Worm (Caenorhabditis elegans) whole organism, L4 larva: ENCODE results near the gene cyn-7.

Source experiments
- D1046.2 ChIP-seq: fragments of 200-800 bp; sonication (Bioruptor generic); IDR thresholded peaks from 2 replicates; pipeline ENCODE4 v1.3.6; 2022; ENCODE audit warnings: missing genetic modification characterization, missing compliant biosample characterization
- F26F4.8 ChIP-seq: fragments of 200-800 bp; sonication (Bioruptor generic); conservative IDR thresholded peaks from 2 replicates; pipeline ENCODE4 v1.3.6; 2022; ENCODE audit warnings: missing genetic modification characterization, missing compliant biosample characterization
- F37D6.2 ChIP-seq: sonication (generic microtip); optimal IDR thresholded peaks from 2 replicates; lab custom pipeline; 2016; ENCODE audit warnings: mild to moderate bottlenecking, missing genetic modification characterization, missing compliant biosample characterization
- T20F7.1 ChIP-seq: fragments of 200-800 bp; sonication (Bioruptor generic); optimal IDR thresholded peaks from 2 replicates; lab custom pipeline; 2018; ENCODE audit warnings: mild to moderate bottlenecking, missing genetic modification characterization, missing compliant biosample characterization
- Y5F2A.4 ChIP-seq: fragments of 200-800 bp; sonication (Bioruptor generic); optimal IDR thresholded peaks from 2 replicates; lab custom pipeline; 2018; ENCODE audit warnings: mild to moderate bottlenecking, missing genetic modification characterization, missing compliant biosample characterization
- aha-1 ChIP-seq: fragments of 150-350 bp; peaks from one replicate; lab custom pipeline; 2014; ENCODE audit warnings: missing biosample characterization, missing genetic modification characterization
- arid-1 ChIP-seq: fragments of 200-800 bp; sonication (Bioruptor generic); conservative IDR thresholded peaks from 2 replicates; pipeline ENCODE4 v1.3.6; 2022; ENCODE audit warnings: missing genetic modification reagents, missing genetic modification characterization, missing compliant biosample characterization
- ceh-28 ChIP-seq: fragments of 150-350 bp; optimal IDR thresholded peaks from 2 replicates; lab custom pipeline; 2014; ENCODE audit warnings: missing biosample characterization, missing genetic modification reagents, missing genetic modification characterization
- ceh-32 ChIP-seq: sonication (generic microtip); optimal IDR thresholded peaks from 2 replicates; lab custom pipeline; 2016; ENCODE audit warnings: mild to moderate bottlenecking, missing genetic modification characterization, missing compliant biosample characterization; ENCODE audit not compliant: poor library complexity
- ceh-82 ChIP-seq: sonication (generic microtip); optimal IDR thresholded peaks from 2 replicates; lab custom pipeline; 2017; ENCODE audit warnings: missing biosample characterization, missing genetic modification characterization
- daf-12 ChIP-seq: fragments of 150-350 bp; optimal IDR thresholded peaks from 2 replicates; lab custom pipeline; 2014; ENCODE audit warnings: missing biosample characterization, missing genetic modification reagents, missing genetic modification characterization
- daf-19 ChIP-seq: fragments of 200-800 bp; sonication (Bioruptor generic); conservative IDR thresholded peaks from 2 replicates; pipeline ENCODE4 v1.3.6; 2022; ENCODE audit warnings: missing genetic modification characterization, missing compliant biosample characterization
- dmd-6 ChIP-seq: fragments of 200-800 bp; sonication (Bioruptor generic); IDR thresholded peaks from 2 replicates; pipeline ENCODE4 v1.3.6; 2022; ENCODE audit warnings: missing genetic modification reagents, missing genetic modification characterization, missing compliant biosample characterization
- dmd-8 ChIP-seq: fragments of 200-800 bp; sonication (Bioruptor generic); IDR thresholded peaks from 2 replicates; pipeline ENCODE4 v1.3.6; 2022; ENCODE audit warnings: missing genetic modification characterization, missing compliant biosample characterization
- dve-1 ChIP-seq: sonication (generic microtip); optimal IDR thresholded peaks from 2 replicates; lab custom pipeline; 2017; ENCODE audit warnings: antibody characterized with exemption, mild to moderate bottlenecking, missing genetic modification characterization, missing compliant biosample characterization; ENCODE audit not compliant: insufficient read depth
- egl-43 ChIP-seq: fragments of 200-800 bp; sonication (Bioruptor generic); IDR thresholded peaks from 2 replicates; pipeline ENCODE4 v1.3.6; 2022; ENCODE audit warnings: missing genetic modification reagents, missing genetic modification characterization, missing compliant biosample characterization
- fkh-10 ChIP-seq: fragments of 150-350 bp; optimal IDR thresholded peaks from 2 replicates; lab custom pipeline; 2014; ENCODE audit warnings: missing biosample characterization, missing genetic modification reagents, missing genetic modification characterization
- fos-1 ChIP-seq: fragments of 150-350 bp; optimal IDR thresholded peaks from 2 replicates; lab custom pipeline; 2014; ENCODE audit warnings: missing biosample characterization, missing genetic modification characterization
- lim-7 ChIP-seq: fragments of 200-800 bp; sonication (Bioruptor generic); IDR thresholded peaks from 2 replicates; pipeline ENCODE4 v1.3.6; 2022; ENCODE audit warnings: missing genetic modification characterization, missing compliant biosample characterization
- lin-1 ChIP-seq: fragments of 200-800 bp; sonication (Bioruptor generic); IDR thresholded peaks from 2 replicates; pipeline ENCODE4 v1.3.6; 2022; ENCODE audit warnings: missing genetic modification reagents, missing genetic modification characterization, missing compliant biosample characterization
- lin-13 ChIP-seq: fragments of 150-350 bp; optimal IDR thresholded peaks from 2 replicates; lab custom pipeline; 2014; ENCODE audit warnings: missing biosample characterization, missing genetic modification reagents, missing genetic modification characterization
- madf-5 ChIP-seq, 2 experiments: fragments of 200-800 bp; sonication (Bioruptor generic); IDR thresholded peaks; 2 replicates each; pipeline ENCODE4 v1.3.6; 2022; ENCODE audit warnings: missing compliant biosample characterization in 2 of 2, missing genetic modification characterization in 2 of 2
- nhr-41 ChIP-seq: fragments of 200-800 bp; sonication (Bioruptor generic); IDR thresholded peaks from 2 replicates; pipeline ENCODE4 v1.3.6; 2022; ENCODE audit warnings: missing genetic modification reagents, missing genetic modification characterization, missing compliant biosample characterization
- nhr-77 ChIP-seq: fragments of 150-350 bp; optimal IDR thresholded peaks from 2 replicates; lab custom pipeline; 2014; ENCODE audit warnings: missing biosample characterization, missing genetic modification characterization
- pqm-1 ChIP-seq: sonication (generic microtip); optimal IDR thresholded peaks from 2 replicates; lab custom pipeline; 2017; ENCODE audit warnings: missing biosample characterization, missing genetic modification characterization
- sdz-12 ChIP-seq: fragments of 200-800 bp; sonication (Bioruptor generic); optimal IDR thresholded peaks from 2 replicates; lab custom pipeline; 2018; ENCODE audit warnings: mild to moderate bottlenecking, missing genetic modification characterization, missing compliant biosample characterization
- spr-3 ChIP-seq: fragments of 200-800 bp; sonication (Bioruptor generic); optimal IDR thresholded peaks from 2 replicates; lab custom pipeline; 2018; ENCODE audit warnings: mild to moderate bottlenecking, missing genetic modification characterization, missing compliant biosample characterization
- unc-130 ChIP-seq: sonication (generic microtip); optimal IDR thresholded peaks from 2 replicates; lab custom pipeline; 2016; ENCODE audit warnings: missing genetic modification reagents, missing genetic modification characterization, missing compliant biosample characterization
- unc-39 ChIP-seq: sonication (generic microtip); optimal IDR thresholded peaks from 2 replicates; lab custom pipeline; 2017; ENCODE audit warnings: missing biosample characterization, missing genetic modification characterization
- unc-62 ChIP-seq, 3 experiments: fragments of 150-350 bp in 1 of 3; sonication (generic microtip); optimal IDR thresholded peaks in 2 of 3; peaks in 1 of 3; 1 replicate in 1 of 3; 2 replicates in 2 of 3; lab custom pipeline; 2014 to 2017; ENCODE audit warnings: missing biosample characterization in 3 of 3, missing genetic modification characterization in 3 of 3, missing genetic modification reagents in 3 of 3, missing genotype in 1 of 3
- vab-7 ChIP-seq: fragments of 200-800 bp; sonication (Bioruptor generic); IDR thresholded peaks from 2 replicates; pipeline ENCODE4 v1.3.6; 2022; ENCODE audit warnings: missing genetic modification reagents, missing genetic modification characterization, missing compliant biosample characterization
- zip-2 ChIP-seq: fragments of 150-350 bp; optimal IDR thresholded peaks from 2 replicates; lab custom pipeline; 2014; ENCODE audit warnings: missing biosample characterization, missing genetic modification characterization
- ztf-11 ChIP-seq: fragments of 150-350 bp; optimal IDR thresholded peaks from 2 replicates; lab custom pipeline; 2014; ENCODE audit warnings: missing biosample characterization, missing genetic modification characterization

The cyn-7 gene

ce11 chrV:15156504-15156903 is 30.7 kb downstream of the cyn-7 start:
- TF ChIP-seq D1046.2 (GFP tag; lab: Robert Waterston, UW) (peak; percentile 51; the same call in 1 of the 2 replicates), unc-130 (peak; percentile 9), Y5F2A.4 (GFP tag; lab: Kevin White, UChicago) (no peak), lin-13 (GFP tag; lab: Kevin White, UChicago) (no peak), T20F7.1 (no peak), ceh-32 (tag; lab: Kevin White, UChicago) (no peak), fos-1 (tag; lab: Kevin White, UChicago) (no peak), daf-12 (tag; lab: Kevin White, UChicago) (no peak), lim-7 (0 out of 2 replicates have a peak, but pooled peaks have one; percentile 68), dve-1 (tag; lab: Kevin White, UChicago) (no peak), F26F4.8 (GFP tag; lab: Robert Waterston, UW) (peak; percentile 76; the same call in 1 of the 2 replicates)

ce11 chrV:15153277-15153676 is 33.9 kb downstream of the cyn-7 start, which contains the start of gene srh-55:
TSS of gene srh-55 (plus strand) at chrV:15153577.
- TF ChIP-seq daf-19, result no peak
- TF ChIP-seq arid-1 (GFP tag; lab: Robert Waterston, UW), result no peak
- TF ChIP-seq unc-62 (GFP tag; optimal IDR thresholded peaks at IDR 0.05 in 1 of 2; lab: Kevin White, UChicago), result peak in 1 of 2 experiments; percentile 77
- no peak for TF ChIP-seq unc-62 (tag; optimal IDR thresholded peaks at IDR 0.05; lab: Kevin White, UChicago)
- TF ChIP-seq F26F4.8 (GFP tag; lab: Robert Waterston, UW), result no peak

- TF ChIP-seq nhr-41 (GFP tag; lab: Robert Waterston, UW) (no peak), aha-1 (peak; percentile 49), unc-39 (tag; lab: Kevin White, UChicago) (no peak), unc-62 (GFP tag; optimal IDR thresholded peaks at IDR 0.05 in 1 of 2; lab: Kevin White, UChicago) (peak in 1 of 2 experiments; percentile 56), unc-62 (tag; optimal IDR thresholded peaks at IDR 0.05; lab: Kevin White, UChicago) (no peak)
Measured at ce11 chrV:15152010-15152409, 35.2 kb downstream of the cyn-7 start.

- TF ChIP-seq dmd-6 (GFP tag; lab: Robert Waterston, UW) (no peak), zip-2 (tag; lab: Kevin White, UChicago) (no peak), pqm-1 (tag; lab: Kevin White, UChicago) (no peak), nhr-77 (tag; lab: Kevin White, UChicago) (no peak), F37D6.2 (tag; lab: Kevin White, UChicago) (no peak), sdz-12 (GFP tag; lab: Kevin White, UChicago) (no peak), unc-62 (GFP tag; optimal IDR thresholded peaks at IDR 0.05 in 1 of 2; lab: Kevin White, UChicago) (no peak), unc-62 (tag; optimal IDR thresholded peaks at IDR 0.05; lab: Kevin White, UChicago) (no peak), egl-43 (GFP tag; lab: Robert Waterston, UW) (no peak)
- TF ChIP-seq, all 104 proteins: peak for 0
Measured at ce11 chrV:15150661-15151060, 36.5 kb downstream of the cyn-7 start, which contains the start of gene T09F5.2. TSS of gene T09F5.2 (plus strand) at chrV:15150961.

DNA sequence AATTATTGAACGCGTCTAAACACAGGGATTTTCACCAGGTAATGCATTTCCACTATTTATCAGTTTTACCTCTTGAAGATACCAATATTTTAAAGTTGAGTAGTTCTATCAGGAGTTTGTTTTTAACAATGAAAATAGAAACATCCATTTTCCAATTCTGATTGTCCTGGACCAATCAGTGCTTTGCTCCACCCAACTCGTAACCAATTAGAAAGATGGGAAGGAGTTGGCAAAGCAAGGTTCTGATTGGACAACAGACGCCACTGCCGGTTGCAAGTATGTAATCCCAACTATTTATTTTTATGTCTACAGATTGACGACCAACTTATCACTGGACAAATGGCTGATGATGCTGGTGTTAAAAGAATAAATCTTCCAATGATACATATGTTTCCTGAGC is 37.0 kb downstream of the cyn-7 start:
- no peak for TF ChIP-seq vab-7 (GFP tag; lab: Robert Waterston, UW)
- no peak for TF ChIP-seq ceh-28 (tag; lab: Kevin White, UChicago)
- TF ChIP-seq lin-1 (GFP tag; lab: Robert Waterston, UW), result no peak
- no peak for TF ChIP-seq spr-3 (GFP tag; lab: Kevin White, UChicago)
- no peak for TF ChIP-seq ztf-11 (tag; lab: Kevin White, UChicago)
- no peak for TF ChIP-seq F26F4.8 (GFP tag; lab: Robert Waterston, UW)
- TF ChIP-seq unc-130, result no peak
- TF ChIP-seq madf-5 (GFP tag; IDR thresholded peaks at IDR 0.05; lab: Robert Waterston, UW), result no peak
- no peak for TF ChIP-seq aha-1
- TF ChIP-seq fkh-10 (GFP tag; lab: Kevin White, UChicago), result no peak
- TF ChIP-seq unc-62 (GFP tag; optimal IDR thresholded peaks at IDR 0.05 in 1 of 2; lab: Kevin White, UChicago), result no peak
- no peak for TF ChIP-seq unc-62 (tag; optimal IDR thresholded peaks at IDR 0.05; lab: Kevin White, UChicago)
- no peak for TF ChIP-seq ceh-82 (tag; lab: Kevin White, UChicago)
- TF ChIP-seq dmd-8 (GFP tag; lab: Robert Waterston, UW), result no peak
